Fruit fly (Drosophila melanogaster): ENCODE data around the gene SMC1.

Gene SMC1

DNA sequence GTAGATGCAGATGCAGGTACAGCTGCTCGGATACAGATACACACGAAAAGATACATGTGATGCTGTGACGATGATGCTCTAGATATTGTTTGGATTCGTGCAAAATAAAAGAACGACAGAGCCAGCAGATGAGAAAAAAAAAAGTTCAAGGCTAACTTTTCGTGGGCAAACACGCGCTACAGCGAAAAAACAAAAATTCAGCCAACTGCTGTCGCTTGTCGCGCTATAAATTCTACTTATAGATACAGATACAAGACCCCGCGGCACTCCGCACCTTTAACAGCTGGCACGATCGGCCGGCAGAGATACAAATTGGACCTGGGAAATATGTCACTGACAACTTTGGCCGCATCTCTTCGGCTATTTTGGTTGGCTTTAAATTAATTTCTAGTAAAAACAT lies 31.6 kb upstream of the SMC1 start:
- TF ChIP-seq CG8478 (optimal IDR thresholded peaks at IDR 0.05) (no peak), EcR (GFP tag; optimal IDR thresholded peaks at IDR 0.05) (no peak), pan (optimal IDR thresholded peaks at IDR 0.05) (no peak), psq (optimal IDR thresholded peaks at IDR 0.05) (no peak), Dll (optimal IDR thresholded peaks at IDR 0.05) (no peak), usp (GFP tag; optimal IDR thresholded peaks at IDR 0.05) (no peak)

dm6 chr3R:24027222-24027621 lies 30.9 kb upstream of the SMC1 start:
- TF ChIP-seq EcR (GFP tag; optimal IDR thresholded peaks at IDR 0.05) = no peak
- TF ChIP-seq pan (optimal IDR thresholded peaks at IDR 0.05) = no peak
- TF ChIP-seq CG8478 (optimal IDR thresholded peaks at IDR 0.05) = no peak
- no peak for TF ChIP-seq Dll (optimal IDR thresholded peaks at IDR 0.05)
- no peak for TF ChIP-seq psq (optimal IDR thresholded peaks at IDR 0.05)
- no peak for TF ChIP-seq usp (GFP tag; optimal IDR thresholded peaks at IDR 0.05)

DNA sequence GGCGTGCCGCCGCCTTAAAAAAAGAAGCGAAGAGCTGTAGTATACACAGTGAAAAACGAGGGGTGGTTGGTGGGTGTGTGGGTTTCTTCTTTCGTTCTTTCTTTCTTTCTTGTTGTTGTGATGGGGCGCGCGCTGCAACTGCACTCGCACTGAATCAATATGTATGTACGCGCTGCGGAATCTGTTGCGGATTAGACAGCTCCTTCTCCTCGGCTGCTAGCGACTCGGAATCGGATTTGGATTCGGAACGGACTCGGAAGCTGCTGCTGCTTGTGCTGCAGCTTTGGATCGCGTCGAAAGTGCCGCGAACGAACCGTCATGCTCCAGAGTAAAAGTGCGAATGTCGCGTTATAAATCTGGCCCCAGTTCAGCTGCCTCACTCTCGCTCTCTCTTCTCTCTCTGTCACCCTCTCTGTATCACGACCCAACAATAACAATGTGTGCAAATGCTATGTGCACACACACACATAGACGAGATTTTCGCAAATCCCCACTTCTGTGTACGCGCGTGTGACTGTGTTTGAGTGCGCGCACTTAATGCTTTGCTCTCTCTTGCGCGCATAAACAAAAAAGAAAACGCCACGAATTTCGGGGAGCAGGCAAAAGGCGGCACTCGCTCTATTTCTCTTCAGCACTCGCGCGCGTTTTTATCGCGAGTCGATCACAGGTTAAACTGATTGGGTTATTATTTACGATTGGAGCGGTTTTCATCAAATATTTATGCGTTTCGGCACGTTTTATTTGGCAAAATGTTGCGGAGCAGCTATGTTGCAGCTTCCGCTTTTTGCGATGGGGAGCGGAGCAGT lies 26.9 kb upstream of the SMC1 start:
- no peak for TF ChIP-seq pan (optimal IDR thresholded peaks at IDR 0.05)
- peak; percentile 2 for TF ChIP-seq CG8478 (optimal IDR thresholded peaks at IDR 0.05)

- TF ChIP-seq usp (GFP tag; optimal IDR thresholded peaks at IDR 0.05) (no peak), pan (optimal IDR thresholded peaks at IDR 0.05) (no peak), psq (optimal IDR thresholded peaks at IDR 0.05) (no peak), CG8478 (optimal IDR thresholded peaks at IDR 0.05) (no peak), Dll (optimal IDR thresholded peaks at IDR 0.05) (no peak), EcR (GFP tag; optimal IDR thresholded peaks at IDR 0.05) (no peak)
These were observed 26.1 kb upstream of the SMC1 start, which contains the start of the genes KrT95D and Mettl3 for dm6 chr3R:24031825-24032523. KrT95D (minus strand) TSS chr3R:24031827. Mettl3 (plus strand) TSS chr3R:24032157.

DNA sequence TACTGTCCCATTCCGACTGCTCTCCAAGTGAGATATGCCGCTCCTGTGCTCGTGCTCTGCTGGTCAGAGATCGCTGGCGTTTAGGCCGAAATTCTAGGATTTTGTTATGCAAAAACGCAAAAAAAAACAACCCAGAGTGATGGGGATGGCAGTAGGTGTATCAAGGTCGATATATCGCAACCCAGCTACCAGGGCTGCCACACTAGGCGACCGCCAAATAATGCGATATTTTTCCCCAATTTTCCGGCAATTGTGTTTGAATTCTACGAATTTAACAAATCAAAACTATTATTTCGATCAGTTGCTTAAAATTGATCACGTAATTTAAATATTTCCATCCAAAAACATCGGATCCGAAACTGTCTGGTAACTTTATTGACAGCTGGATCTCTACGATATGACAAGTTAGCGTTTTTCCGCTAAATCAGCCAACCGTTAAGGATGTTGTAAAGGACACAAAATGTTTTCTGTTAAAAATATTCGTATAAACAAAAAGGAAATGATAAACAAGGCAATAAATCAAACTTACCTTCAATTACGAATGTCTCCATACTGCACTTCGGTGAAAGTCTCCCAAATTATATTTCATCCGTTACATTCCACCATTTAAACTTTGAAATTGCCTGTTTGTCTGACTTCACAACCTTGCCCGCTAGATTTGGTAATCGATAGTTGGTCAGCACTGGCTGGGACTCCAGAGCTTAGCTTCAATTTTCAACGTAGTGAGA lies 20.4 kb upstream of the SMC1 start, which contains the start of gene spas:
Gene spas (plus strand): TSS at position 678 of the 728 bp plus-strand sequence.
- TF ChIP-seq usp (GFP tag; optimal IDR thresholded peaks at IDR 0.05) = no peak

DNA sequence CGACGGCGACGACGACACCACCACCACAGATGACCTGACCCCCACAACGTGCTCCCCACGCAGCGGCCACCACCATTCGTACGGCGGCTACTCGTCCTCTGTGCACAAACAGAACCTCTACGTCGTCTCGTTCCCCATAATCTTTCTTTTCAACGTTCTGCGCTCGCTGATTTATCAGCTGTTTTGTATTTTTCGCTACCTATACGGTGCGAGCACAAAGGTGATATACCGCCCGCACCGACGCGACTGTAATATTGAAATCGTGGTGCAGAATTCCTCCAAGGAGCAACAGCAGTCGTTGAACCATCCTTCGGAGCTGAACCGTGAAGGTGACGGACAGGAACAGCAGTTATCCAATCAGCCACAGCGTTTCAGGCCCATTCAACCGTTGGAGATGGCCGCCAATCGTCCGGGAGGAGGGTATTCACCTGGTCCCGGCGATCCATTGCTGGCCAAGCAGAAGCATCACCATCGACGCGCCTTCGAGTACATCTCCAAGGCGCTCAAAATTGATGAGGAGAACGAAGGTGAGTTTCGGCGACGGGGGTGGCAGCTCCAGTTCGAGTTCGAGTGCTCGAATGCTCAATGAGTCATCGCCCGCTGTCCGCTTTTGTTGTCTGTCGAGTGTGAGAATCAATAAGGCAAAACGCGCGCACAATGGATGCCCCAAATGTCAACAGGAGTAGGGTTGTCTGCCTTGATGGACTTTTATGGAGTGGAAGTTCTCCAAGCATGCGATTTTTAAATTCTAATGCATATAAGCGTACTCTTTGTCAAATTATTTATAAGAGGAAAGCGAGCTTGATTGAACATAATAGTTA lies 19.1 kb upstream of the SMC1 start, which contains the start of gene Miro:
Gene Miro (minus strand): TSS at position 112 of the 821 bp plus-strand sequence.
- TF ChIP-seq EcR (GFP tag; optimal IDR thresholded peaks at IDR 0.05) (no peak), Dll (optimal IDR thresholded peaks at IDR 0.05) (no peak), usp (GFP tag; optimal IDR thresholded peaks at IDR 0.05) (no peak), psq (optimal IDR thresholded peaks at IDR 0.05) (no peak), CG8478 (optimal IDR thresholded peaks at IDR 0.05) (no peak), pan (optimal IDR thresholded peaks at IDR 0.05) (no peak)

DNA sequence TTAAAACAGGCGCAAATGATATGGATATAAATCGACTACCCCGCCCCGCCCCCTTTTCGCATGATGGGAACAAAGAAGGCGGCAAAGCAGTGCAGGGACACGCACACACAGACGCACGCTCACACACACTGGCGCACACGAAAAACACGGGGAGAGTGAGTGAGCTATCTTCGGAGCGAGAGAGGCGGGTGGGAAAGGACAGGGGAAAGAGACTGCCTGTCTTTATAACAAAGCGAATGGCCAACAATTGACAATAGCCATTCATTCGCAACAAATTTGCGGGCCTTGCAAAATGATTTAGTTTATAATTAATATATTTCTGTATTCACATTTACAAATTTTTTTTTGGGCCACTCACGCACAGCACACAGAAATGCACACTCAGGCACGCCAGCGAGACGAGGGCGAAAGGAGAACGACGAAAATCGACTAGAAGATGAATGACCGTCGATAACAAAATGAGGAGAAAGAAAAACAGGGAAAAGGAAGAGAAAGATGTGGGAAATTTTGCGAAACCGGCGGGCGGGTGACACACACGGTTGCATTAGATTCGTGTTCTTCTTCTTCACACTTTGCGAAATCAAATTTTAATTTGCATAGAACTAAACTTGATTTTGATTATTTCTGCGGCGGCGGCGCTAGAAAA lies 11.4 kb upstream of the SMC1 start:
- no peak for TF ChIP-seq Dll (optimal IDR thresholded peaks at IDR 0.05)

dm6 chr3R:24047226-24047976 lies 10.7 kb upstream of the SMC1 start, which contains the start of gene CG5986:
CG5986 (plus strand) TSS chr3R:24047790.
- TF ChIP-seq CG8478 (optimal IDR thresholded peaks at IDR 0.05) (no peak), Dll (optimal IDR thresholded peaks at IDR 0.05) (peak; percentile 72)

dm6 chr3R:24047998-24048511 lies 10.0 kb upstream of the SMC1 start, which contains the start of gene Rox8:
Rox8 (minus strand) TSS chr3R:24048265.
- TF ChIP-seq CG8478 (optimal IDR thresholded peaks at IDR 0.05) = no peak
- TF ChIP-seq EcR (GFP tag; optimal IDR thresholded peaks at IDR 0.05) = no peak
- TF ChIP-seq Dll (optimal IDR thresholded peaks at IDR 0.05) = no peak
- no peak for TF ChIP-seq psq (optimal IDR thresholded peaks at IDR 0.05)
- TF ChIP-seq pan (optimal IDR thresholded peaks at IDR 0.05) = no peak
- no peak for TF ChIP-seq usp (GFP tag; optimal IDR thresholded peaks at IDR 0.05)

dm6 chr3R:24050690-24051440 lies 7.2 kb upstream of the SMC1 start, which contains the start of the genes Atg6 and Pisd:
Atg6 (minus strand) TSS chr3R:24050782.
Pisd (plus strand) TSS chr3R:24050783.
- TF ChIP-seq pan (optimal IDR thresholded peaks at IDR 0.05) = no peak
- no peak for TF ChIP-seq EcR (GFP tag; optimal IDR thresholded peaks at IDR 0.05)
- TF ChIP-seq psq (optimal IDR thresholded peaks at IDR 0.05) = no peak

All from whole organism.